Worm (Caenorhabditis elegans): ENCODE measurements around the gene K09C6.10.

DNA sequence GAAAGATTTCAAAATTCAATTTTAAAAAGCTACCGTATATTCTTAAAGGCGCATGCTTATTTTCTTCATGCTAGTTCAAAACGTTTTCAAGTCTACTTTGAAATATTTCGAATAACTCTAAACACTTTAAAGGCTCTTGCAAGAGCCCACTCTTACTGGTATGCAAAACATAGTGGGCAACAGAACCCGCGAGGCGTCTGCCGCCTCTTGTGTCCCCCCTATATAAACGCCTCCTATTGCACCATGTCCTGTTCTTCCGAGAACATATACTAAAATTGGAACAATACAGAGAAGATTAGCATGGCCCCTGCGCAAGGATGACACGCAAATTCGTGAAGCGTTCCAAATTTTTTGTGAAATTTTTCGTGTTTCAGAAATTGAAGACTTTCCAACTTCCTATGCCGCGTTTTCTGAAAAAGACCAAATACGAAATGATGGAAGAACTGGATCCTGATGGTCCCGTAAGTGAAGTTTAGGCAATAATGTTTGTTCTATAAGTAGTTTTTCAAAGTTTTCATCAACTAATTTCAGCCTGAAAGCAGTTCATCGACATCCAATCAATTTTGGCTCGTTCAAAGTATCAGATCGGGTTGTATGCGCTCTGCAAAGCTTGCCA lies 19.7 kb downstream of the K09C6.10 start:
- TF ChIP-seq aptf-3 (GFP tag; IDR thresholded peaks at IDR 0.05), result no peak
- no peak for TF ChIP-seq lir-1 (GFP tag; conservative IDR thresholded peaks at IDR 0.05)
- TF ChIP-seq Y53F4B.3 (GFP tag; IDR thresholded peaks at IDR 0.05), result no peak
- TF ChIP-seq nhr-120 (GFP tag; IDR thresholded peaks at IDR 0.05), result no peak
- TF ChIP-seq K12H6.12 (tag; optimal IDR thresholded peaks at IDR 0.05), result no peak
- no peak for TF ChIP-seq hlh-26 (GFP tag; conservative IDR thresholded peaks at IDR 0.05)
- no peak for TF ChIP-seq T26A5.8 (tag; optimal IDR thresholded peaks at IDR 0.05)
- TF ChIP-seq die-1 (tag; optimal IDR thresholded peaks at IDR 0.05), result no peak
- TF ChIP-seq F49E8.2 (tag; optimal IDR thresholded peaks at IDR 0.05; ENCODE audit: insufficient read depth), result no peak
- TF ChIP-seq dpl-1 (GFP tag; optimal IDR thresholded peaks at IDR 0.05), result no peak
- TF ChIP-seq mxl-1 (tag; optimal IDR thresholded peaks at IDR 0.05), result peak; percentile 32
- no peak for TF ChIP-seq lin-35 (GFP tag; optimal IDR thresholded peaks at IDR 0.05)
